Worm (Caenorhabditis elegans) whole organism, L1 larva: ENCODE measurements around the gene tcer-1.

ENCODE experiments used
- C04F5.9 ChIP-seq: sonication (generic microtip); optimal IDR thresholded peaks from 2 replicates; lab custom pipeline; 2016; ENCODE audit warnings: missing genetic modification characterization, missing compliant biosample characterization
- C34B4.2 ChIP-seq: sonication (generic microtip); optimal IDR thresholded peaks from 2 replicates; lab custom pipeline; 2017; ENCODE audit warnings: mild to moderate bottlenecking, missing genetic modification characterization, missing compliant biosample characterization
- alr-1 ChIP-seq: fragments of 200-800 bp; sonication (Bioruptor generic); optimal IDR thresholded peaks from 2 replicates; lab custom pipeline; 2018; ENCODE audit warnings: borderline replicate concordance, mild to moderate bottlenecking, missing genetic modification characterization, missing compliant biosample characterization
- aly-2 ChIP-seq: fragments of 150-350 bp; optimal IDR thresholded peaks from 2 replicates; lab custom pipeline; 2014; ENCODE audit warnings: missing biosample characterization, missing genetic modification characterization
- ama-1 ChIP-seq: fragments of 150-350 bp; optimal IDR thresholded peaks from 2 replicates; lab custom pipeline; 2014
- blmp-1 ChIP-seq: fragments of 150-350 bp; optimal IDR thresholded peaks from 2 replicates; lab custom pipeline; 2014; ENCODE audit warnings: missing biosample characterization, missing genetic modification characterization
- ceh-8 ChIP-seq: fragments of 200-800 bp; sonication (Bioruptor generic); optimal IDR thresholded peaks from 2 replicates; lab custom pipeline; 2018; ENCODE audit warnings: mild to moderate bottlenecking, missing genetic modification characterization, moderate library complexity, missing compliant biosample characterization
- ceh-82 ChIP-seq, 3 experiments: fragments of 150-350 bp in 1 of 3; sonication (generic microtip) in 2 of 3; optimal IDR thresholded peaks; 2 replicates each; lab custom pipeline; 2014 to 2017; ENCODE audit warnings: missing biosample characterization in 3 of 3, missing genetic modification characterization in 3 of 3
- ceh-88 ChIP-seq: fragments of 200-800 bp; sonication (Bioruptor generic); IDR thresholded peaks from 2 replicates; pipeline ENCODE4 v1.3.6; 2022; ENCODE audit warnings: missing genetic modification characterization, missing compliant biosample characterization
- dpl-1 ChIP-seq, 3 experiments: fragments of 150-350 bp in 2 of 3; sonication (generic microtip) in 1 of 3; optimal IDR thresholded peaks; 2 replicates each; lab custom pipeline; 2014 to 2017; ENCODE audit warnings: missing biosample characterization in 3 of 3, missing genetic modification characterization in 3 of 3, missing genetic modification reagents in 3 of 3
- dsc-1 ChIP-seq: sonication (generic microtip); optimal IDR thresholded peaks from 2 replicates; lab custom pipeline; 2016; ENCODE audit warnings: mild to moderate bottlenecking, missing genetic modification characterization, missing compliant biosample characterization
- efl-1 ChIP-seq, 4 experiments: fragments of 150-350 bp; optimal IDR thresholded peaks in 3 of 4; peaks in 1 of 4; 1 replicate in 1 of 4; 2 replicates in 3 of 4; lab custom pipeline; 2014; ENCODE audit warnings: missing biosample characterization in 2 of 4, missing genetic modification characterization in 2 of 4, missing genetic modification reagents in 2 of 4
- egl-27 ChIP-seq, 2 experiments: fragments of 150-350 bp in 1 of 2; sonication (generic microtip); optimal IDR thresholded peaks; 3 replicates each; lab custom pipeline; 2017 to 2018; ENCODE audit warnings: missing biosample characterization in 2 of 2, missing genetic modification characterization in 2 of 2, missing genetic modification reagents in 2 of 2
- elt-2 ChIP-seq: sonication (generic microtip); optimal IDR thresholded peaks from 2 replicates; lab custom pipeline; 2016; ENCODE audit warnings: missing genetic modification characterization, mild to moderate bottlenecking, inconsistent platforms, missing compliant biosample characterization, missing genetic modification reagents
- elt-3 ChIP-seq, 6 experiments: fragments of 150-350 bp in 1 of 6; sonication (generic microtip); optimal IDR thresholded peaks; 2 replicates each; lab custom pipeline; 2017 to 2018; ENCODE audit warnings: missing biosample characterization in 6 of 6, missing genetic modification characterization in 6 of 6, inconsistent platforms in 1 of 6
- fkh-10 ChIP-seq: sonication (generic microtip); optimal IDR thresholded peaks from 2 replicates; lab custom pipeline; 2017; ENCODE audit warnings: missing biosample characterization, missing genetic modification reagents, missing genetic modification characterization
- grh-1 ChIP-seq: fragments of 200-800 bp; sonication (Bioruptor generic); IDR thresholded peaks from 2 replicates; pipeline ENCODE4 v1.3.6; 2022; ENCODE audit warnings: missing genetic modification reagents, missing genetic modification characterization, missing compliant biosample characterization
- isw-1 ChIP-seq: fragments of 200-800 bp; sonication (Bioruptor generic); IDR thresholded peaks from 2 replicates; pipeline ENCODE4 v1.3.6; 2022; ENCODE audit warnings: missing genetic modification characterization, missing compliant biosample characterization
- lin-14 ChIP-seq: fragments of 200-800 bp; sonication (Bioruptor generic); optimal IDR thresholded peaks from 2 replicates; lab custom pipeline; 2018; ENCODE audit warnings: mild to moderate bottlenecking, missing genetic modification characterization, moderate library complexity, missing compliant biosample characterization
- lin-15B ChIP-seq: fragments of 150-350 bp; sonication (generic microtip); optimal IDR thresholded peaks from 3 replicates; lab custom pipeline; 2014; ENCODE audit warnings: missing biosample characterization, missing genetic modification characterization
- lin-35 ChIP-seq, 2 experiments: fragments of 150-350 bp; optimal IDR thresholded peaks; 2 replicates each; lab custom pipeline; 2014; ENCODE audit warnings: missing biosample characterization in 2 of 2, missing genetic modification characterization in 2 of 2, missing genetic modification reagents in 2 of 2
- mab-9 ChIP-seq: fragments of 200-800 bp; sonication (Bioruptor generic); IDR thresholded peaks from 2 replicates; pipeline ENCODE4 v1.3.6; 2022; ENCODE audit warnings: missing genetic modification reagents, missing genetic modification characterization, missing compliant biosample characterization
- mep-1 ChIP-seq: fragments of 150-350 bp; optimal IDR thresholded peaks from 2 replicates; lab custom pipeline; 2014; ENCODE audit warnings: missing biosample characterization, missing genetic modification characterization
- nhr-11 ChIP-seq: fragments of 150-350 bp; optimal IDR thresholded peaks from 2 replicates; lab custom pipeline; 2014; ENCODE audit warnings: missing biosample characterization, missing genetic modification characterization
- nhr-19 ChIP-seq: fragments of 200-800 bp; sonication (Bioruptor generic); conservative IDR thresholded peaks from 2 replicates; pipeline ENCODE4 v1.3.6; 2022; ENCODE audit warnings: missing genetic modification characterization, missing compliant biosample characterization
- nhr-20 ChIP-seq: sonication (generic microtip); optimal IDR thresholded peaks from 2 replicates; lab custom pipeline; 2016; ENCODE audit warnings: mild to moderate bottlenecking, missing genetic modification characterization, missing compliant biosample characterization
- nhr-237 ChIP-seq: fragments of 150-350 bp; optimal IDR thresholded peaks from 2 replicates; lab custom pipeline; 2014; ENCODE audit warnings: missing biosample characterization, missing genetic modification characterization
- nhr-28 ChIP-seq: fragments of 150-350 bp; optimal IDR thresholded peaks from 2 replicates; lab custom pipeline; 2014; ENCODE audit warnings: missing biosample characterization, missing genetic modification characterization
- nhr-47 ChIP-seq: sonication (generic microtip); optimal IDR thresholded peaks from 2 replicates; lab custom pipeline; 2016; ENCODE audit warnings: mild to moderate bottlenecking, missing genetic modification characterization, moderate library complexity, missing compliant biosample characterization
- nhr-71 ChIP-seq: sonication (generic microtip); optimal IDR thresholded peaks from 2 replicates; lab custom pipeline; 2016; ENCODE audit warnings: mild to moderate bottlenecking, missing genetic modification characterization, moderate library complexity, missing compliant biosample characterization
- nhr-85 ChIP-seq: sonication (generic microtip); peaks from one replicate; lab custom pipeline; 2016; ENCODE audit warnings: missing genetic modification characterization, inconsistent platforms, missing compliant biosample characterization
- nhr-90 ChIP-seq: sonication (generic microtip); optimal IDR thresholded peaks from 2 replicates; lab custom pipeline; 2016; ENCODE audit warnings: mild to moderate bottlenecking, missing genetic modification characterization, missing compliant biosample characterization; ENCODE audit not compliant: poor library complexity
- pax-3 ChIP-seq: fragments of 200-800 bp; sonication (Bioruptor generic); optimal IDR thresholded peaks from 2 replicates; lab custom pipeline; 2018; ENCODE audit warnings: mild to moderate bottlenecking, missing genetic modification characterization, moderate library complexity, missing compliant biosample characterization
- pqm-1 ChIP-seq: sonication (generic microtip); optimal IDR thresholded peaks from 3 replicates; lab custom pipeline; 2017; ENCODE audit warnings: missing biosample characterization, missing genetic modification characterization
- rnt-1 ChIP-seq: sonication (generic microtip); optimal IDR thresholded peaks from 2 replicates; lab custom pipeline; 2016; ENCODE audit warnings: mild to moderate bottlenecking, missing genetic modification characterization, moderate library complexity, missing compliant biosample characterization
- snu-23 ChIP-seq: sonication (generic microtip); optimal IDR thresholded peaks from 2 replicates; lab custom pipeline; 2016; ENCODE audit warnings: missing genetic modification characterization, missing compliant biosample characterization
- swsn-7 ChIP-seq: sonication (generic microtip); optimal IDR thresholded peaks from 2 replicates; lab custom pipeline; 2016; ENCODE audit warnings: missing genetic modification characterization, missing compliant biosample characterization
- vab-15 ChIP-seq: sonication (generic microtip); optimal IDR thresholded peaks from 2 replicates; lab custom pipeline; 2017; ENCODE audit warnings: missing genotype, mild to moderate bottlenecking, missing genetic modification characterization, missing compliant biosample characterization
- xbp-1 ChIP-seq: sonication (generic microtip); optimal IDR thresholded peaks from 2 replicates; lab custom pipeline; 2016; ENCODE audit warnings: missing genetic modification characterization, missing compliant biosample characterization
- zag-1 ChIP-seq: fragments of 150-350 bp; optimal IDR thresholded peaks from 2 replicates; lab custom pipeline; 2014; ENCODE audit warnings: missing biosample characterization, missing genetic modification characterization
- ztf-4 ChIP-seq: fragments of 150-350 bp; optimal IDR thresholded peaks from 2 replicates; lab custom pipeline; 2014; ENCODE audit warnings: missing biosample characterization, missing genetic modification characterization

Gene tcer-1

ce11 chrII:7098578-7098977, 48.7 kb upstream of the tcer-1 start, which contains the start of gene mct-5:
TSS of gene mct-5 (minus strand) at chrII:7098593.
- no peak for TF ChIP-seq ama-1 (lab: Kevin White, UChicago)
- TF ChIP-seq ceh-8 (GFP tag; lab: Kevin White, UChicago), result no peak
- TF ChIP-seq C34B4.2 (tag; lab: Kevin White, UChicago), result no peak
- no peak for TF ChIP-seq vab-15 (tag; lab: Kevin White, UChicago)
- no peak for TF ChIP-seq alr-1 (tag; lab: Kevin White, UChicago)
- TF ChIP-seq swsn-7, result no peak
- no peak for TF ChIP-seq pqm-1 (tag; lab: Kevin White, UChicago)
- no peak for TF ChIP-seq mab-9 (GFP tag; lab: Robert Waterston, UW)
- TF ChIP-seq, all 84 proteins: peak for 0

- TF ChIP-seq nhr-28 (tag; lab: Kevin White, UChicago) (no peak), elt-2 (tag; lab: Kevin White, UChicago) (no peak), lin-14 (GFP tag; lab: Kevin White, UChicago) (no peak), efl-1 (optimal IDR thresholded peaks at IDR 0.05; lab: Kevin White, UChicago) (no peak), efl-1 (GFP tag; optimal IDR thresholded peaks at IDR 0.05 in 1 of 2; lab: Kevin White, UChicago) (peak in 1 of 2 experiments; percentile 67)
Observed at ce11 chrII:7095970-7096369, 46.1 kb upstream of the tcer-1 start.

- TF ChIP-seq nhr-85 (tag; lab: Kevin White, UChicago) (peak; percentile 60), nhr-28 (tag; lab: Kevin White, UChicago) (no peak)
Observed at ce11 chrII:7093339-7093821, 43.5 kb upstream of the tcer-1 start, which contains the start of gene T02G5.3. TSS of gene T02G5.3 (plus strand) at chrII:7093389.

DNA sequence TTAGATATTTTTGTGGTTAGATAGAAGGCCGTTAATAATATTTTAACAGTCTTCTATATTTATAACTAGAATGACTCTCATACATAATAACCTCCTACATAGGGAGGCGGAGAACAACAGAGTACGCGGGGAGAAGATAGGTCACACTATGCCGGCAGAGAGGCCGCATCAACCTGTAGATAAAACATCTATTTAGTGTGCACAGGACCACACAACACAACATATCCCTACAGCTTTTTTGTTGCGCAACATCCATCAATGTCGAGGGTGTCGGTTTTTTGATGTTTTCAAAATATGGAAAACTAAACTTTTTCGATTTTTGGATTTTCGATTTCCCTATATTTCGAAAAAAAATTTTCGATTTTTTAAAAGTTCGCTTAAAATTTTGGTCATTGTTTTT, 41.0 kb upstream of the tcer-1 start:
- no peak for TF ChIP-seq aly-2 (tag; lab: Kevin White, UChicago)
- no peak for TF ChIP-seq efl-1 (optimal IDR thresholded peaks at IDR 0.05; lab: Kevin White, UChicago)
- TF ChIP-seq efl-1 (GFP tag; optimal IDR thresholded peaks at IDR 0.05 in 1 of 2; lab: Kevin White, UChicago), result peak in 1 of 2 experiments; percentile 2
- no peak for TF ChIP-seq ceh-82 (tag; optimal IDR thresholded peaks at IDR 0.05; lab: Kevin White, UChicago)
- no peak for TF ChIP-seq ztf-4 (tag; lab: Kevin White, UChicago)

ce11 chrII:7090085-7090484, 40.2 kb upstream of the tcer-1 start:
- TF ChIP-seq ztf-4 (tag; lab: Kevin White, UChicago) (no peak), efl-1 (optimal IDR thresholded peaks at IDR 0.05; lab: Kevin White, UChicago) (peak; percentile 44), efl-1 (GFP tag; optimal IDR thresholded peaks at IDR 0.05 in 1 of 2; lab: Kevin White, UChicago) (no peak), C04F5.9 (tag; lab: Kevin White, UChicago) (no peak), nhr-85 (tag; lab: Kevin White, UChicago) (peak; percentile 98), nhr-11 (tag; lab: Kevin White, UChicago) (no peak), lin-15B (tag; lab: Kevin White, UChicago) (no peak), mep-1 (peak; percentile 42), fkh-10 (GFP tag; lab: Kevin White, UChicago) (no peak), dsc-1 (tag; lab: Kevin White, UChicago) (peak; percentile 6), mab-9 (GFP tag; lab: Robert Waterston, UW) (peak; percentile 39; the same call in 1 of the 2 replicates), xbp-1 (peak; percentile 58), snu-23 (GFP tag; lab: Kevin White, UChicago) (peak; percentile 73), nhr-19 (GFP tag; lab: Robert Waterston, UW) (peak; percentile 55), lin-35 (GFP tag; optimal IDR thresholded peaks at IDR 0.05; lab: Kevin White, UChicago) (peak in 1 of 2 experiments; percentile 51), lin-14 (GFP tag; lab: Kevin White, UChicago) (peak; percentile 89), blmp-1 (tag; lab: Kevin White, UChicago) (peak; percentile 12), nhr-237 (tag; lab: Kevin White, UChicago) (no peak), nhr-20 (peak; percentile 83), isw-1 (GFP tag; lab: Robert Waterston, UW) (peak; percentile 12; the same call in 1 of the 2 replicates), ceh-82 (tag; optimal IDR thresholded peaks at IDR 0.05; lab: Kevin White, UChicago) (no peak), swsn-7 (peak; percentile 47), dpl-1 (GFP tag; optimal IDR thresholded peaks at IDR 0.05; lab: Kevin White, UChicago) (peak in 1 of 3 experiments; percentile 13), elt-3 (tag; optimal IDR thresholded peaks at IDR 0.05; lab: Kevin White, UChicago) (peak in 1 of 6 experiments; percentile 44), nhr-47 (peak; percentile 39), zag-1 (tag; lab: Kevin White, UChicago) (no peak), pax-3 (tag; lab: Kevin White, UChicago) (peak; percentile 24), grh-1 (GFP tag; lab: Robert Waterston, UW) (peak; percentile 96), nhr-71 (tag; lab: Kevin White, UChicago) (peak; percentile 82), egl-27 (tag; optimal IDR thresholded peaks at IDR 0.05; lab: Kevin White, UChicago) (no peak), nhr-90 (tag; lab: Kevin White, UChicago) (peak; percentile 59), rnt-1 (tag; lab: Kevin White, UChicago) (peak; percentile 12), ceh-88 (GFP tag; lab: Robert Waterston, UW) (peak; percentile 25; the same call in 1 of the 2 replicates), vab-15 (tag; lab: Kevin White, UChicago) (peak; percentile 69)
